Fruit fly (Drosophila melanogaster) whole organism, embryonic: Measurements from ENCODE around the gene CG33721.

Experiments used
- Abd-B ChIP-seq: fragments of 200-800 bp; sonication (Bioruptor generic); optimal IDR thresholded peaks from 2 replicates; lab custom pipeline; 2018; ENCODE audit warnings: missing biosample characterization, mild to moderate bottlenecking, missing genetic modification characterization, moderate library complexity
- Aef1 ChIP-seq: fragments of 200-800 bp; sonication (Bioruptor generic); IDR thresholded peaks from 3 replicates; pipeline ENCODE4 v1.3.6; 2022; ENCODE audit warnings: missing biosample characterization, missing genetic modification characterization
- Bgb ChIP-seq: fragments of 200-800 bp; sonication (Bioruptor generic); IDR thresholded peaks from 2 replicates; pipeline ENCODE4 v1.3.6; 2022; ENCODE audit warnings: missing biosample characterization, missing genetic modification characterization; ENCODE audit not compliant: partially characterized antibody
- Blimp-1 ChIP-seq: fragments of 200-800 bp; sonication (Bioruptor generic); optimal IDR thresholded peaks from 3 replicates; lab custom pipeline; 2018; ENCODE audit warnings: missing biosample characterization, missing genetic modification characterization, mild to moderate bottlenecking, moderate library complexity, missing genetic modification reagents
- CG10267 ChIP-seq: fragments of 200-800 bp; sonication (Bioruptor generic); optimal IDR thresholded peaks from 2 replicates; lab custom pipeline; 2018; ENCODE audit warnings: missing biosample characterization, mild to moderate bottlenecking, missing genetic modification characterization, moderate library complexity
- CG10366 ChIP-seq: fragments of 200-800 bp; sonication (Bioruptor generic); IDR thresholded peaks from 2 replicates; pipeline ENCODE4 v1.3.6; 2022; ENCODE audit warnings: missing biosample characterization, missing genetic modification characterization
- CG10654 ChIP-seq: fragments of 200-800 bp; sonication (Bioruptor generic); optimal IDR thresholded peaks from 2 replicates; lab custom pipeline; 2016; ENCODE audit warnings: missing biosample characterization, missing genetic modification characterization
- CG1233 ChIP-seq: fragments of 200-800 bp; sonication (Bioruptor generic); optimal IDR thresholded peaks from 4 replicates; lab custom pipeline; 2018; ENCODE audit warnings: missing biosample characterization, mild to moderate bottlenecking, missing genetic modification characterization
- CG12659 ChIP-seq: fragments of 200-800 bp; sonication (Bioruptor generic); optimal IDR thresholded peaks from 3 replicates; lab custom pipeline; 2017; ENCODE audit warnings: mild to moderate bottlenecking, missing biosample characterization, missing genetic modification reagents, missing genetic modification characterization
- CG12942 ChIP-seq: fragments of 200-800 bp; sonication (Bioruptor generic); optimal IDR thresholded peaks from 3 replicates; lab custom pipeline; 2016; ENCODE audit warnings: missing biosample characterization, missing genetic modification characterization
- CG13894 ChIP-seq: fragments of 200-800 bp; sonication (Bioruptor generic); optimal IDR thresholded peaks from 3 replicates; lab custom pipeline; 2018; ENCODE audit warnings: missing biosample characterization, mild to moderate bottlenecking, missing genetic modification characterization, moderate library complexity
- CG16813 ChIP-seq: fragments of 200-800 bp; sonication (Bioruptor generic); IDR thresholded peaks from 3 replicates; pipeline ENCODE4 v1.3.6; 2022; ENCODE audit warnings: missing biosample characterization, missing genetic modification characterization; ENCODE audit not compliant: partially characterized antibody
- CG17186 ChIP-seq: fragments of 200-800 bp; sonication (Bioruptor generic); optimal IDR thresholded peaks from 3 replicates; lab custom pipeline; 2017; ENCODE audit warnings: missing biosample characterization, missing genetic modification reagents, missing genetic modification characterization
- CG2875 ChIP-seq: fragments of 200-800 bp; sonication (Bioruptor generic); optimal IDR thresholded peaks from 2 replicates; lab custom pipeline; 2017; ENCODE audit warnings: missing biosample characterization, mild to moderate bottlenecking, missing genetic modification characterization, missing genetic modification reagents
- CG3065 ChIP-seq: fragments of 200-800 bp; sonication (Bioruptor generic); optimal IDR thresholded peaks from 2 replicates; lab custom pipeline; 2016; ENCODE audit warnings: missing biosample characterization, missing genetic modification characterization
- CG31365 ChIP-seq: fragments of 200-800 bp; sonication (Bioruptor generic); optimal IDR thresholded peaks from 2 replicates; lab custom pipeline; 2018; ENCODE audit warnings: missing biosample characterization, mild to moderate bottlenecking, missing genetic modification characterization
- CG3163 ChIP-seq: fragments of 200-800 bp; sonication (Bioruptor generic); optimal IDR thresholded peaks from 3 replicates; lab custom pipeline; 2016; ENCODE audit warnings: missing biosample characterization, missing genetic modification characterization
- CG34376 ChIP-seq: fragments of 200-800 bp; sonication (Bioruptor generic); optimal IDR thresholded peaks from 2 replicates; lab custom pipeline; 2018; ENCODE audit warnings: missing biosample characterization, mild to moderate bottlenecking, missing genetic modification characterization
- CG34422 ChIP-seq: fragments of 200-800 bp; sonication (Bioruptor generic); IDR thresholded peaks from 3 replicates; pipeline ENCODE4 v1.3.6; 2022; ENCODE audit warnings: missing biosample characterization, missing genetic modification characterization
- CG4282 ChIP-seq: fragments of 200-800 bp; sonication (Bioruptor generic); optimal IDR thresholded peaks from 2 replicates; lab custom pipeline; 2016; ENCODE audit warnings: missing biosample characterization, missing genetic modification characterization
- CG5180 ChIP-seq: fragments of 200-800 bp; sonication (Bioruptor generic); optimal IDR thresholded peaks from 3 replicates; lab custom pipeline; 2017; ENCODE audit warnings: missing biosample characterization, missing genetic modification characterization, mild to moderate bottlenecking, moderate library complexity, missing genetic modification reagents
- CG7786 ChIP-seq: fragments of 200-800 bp; sonication (Bioruptor generic); optimal IDR thresholded peaks from 2 replicates; lab custom pipeline; 2016; ENCODE audit warnings: missing biosample characterization, missing genetic modification characterization
- CG8089 ChIP-seq: fragments of 200-800 bp; sonication (Bioruptor generic); optimal IDR thresholded peaks from 3 replicates; lab custom pipeline; 2016; ENCODE audit warnings: missing biosample characterization, missing genetic modification characterization
- Ets97D ChIP-seq: fragments of 200-800 bp; sonication (Bioruptor generic); optimal IDR thresholded peaks from 3 replicates; lab custom pipeline; 2016; ENCODE audit warnings: missing biosample characterization, missing genetic modification characterization
- Hey ChIP-seq: fragments of 200-800 bp; sonication (Bioruptor generic); optimal IDR thresholded peaks from 3 replicates; lab custom pipeline; 2018; ENCODE audit warnings: missing biosample characterization, mild to moderate bottlenecking, missing genetic modification characterization
- HmgD ChIP-seq: fragments of 200-800 bp; sonication (Bioruptor generic); optimal IDR thresholded peaks from 3 replicates; lab custom pipeline; 2016; ENCODE audit warnings: missing biosample characterization, missing genetic modification characterization
- Optix ChIP-seq: fragments of 200-800 bp; sonication (Bioruptor generic); IDR thresholded peaks from 3 replicates; pipeline ENCODE4 v1.3.6; 2022; ENCODE audit warnings: missing biosample characterization, missing genetic modification characterization
- Pdp1 ChIP-seq, 2 experiments: fragments of 200-800 bp; sonication (Bioruptor generic); optimal IDR thresholded peaks; 3 replicates each; lab custom pipeline; 2016; ENCODE audit warnings: missing biosample characterization in 2 of 2, missing genetic modification characterization in 2 of 2, mild to moderate bottlenecking in 1 of 2, moderate library complexity in 1 of 2
- Rfx ChIP-seq: fragments of 200-800 bp; sonication (Bioruptor generic); IDR thresholded peaks from 2 replicates; pipeline ENCODE4 v1.3.6; 2022; ENCODE audit warnings: missing biosample characterization, missing genetic modification characterization
- Vsx1 ChIP-seq: fragments of 200-800 bp; sonication (Bioruptor generic); optimal IDR thresholded peaks from 2 replicates; lab custom pipeline; 2017; ENCODE audit warnings: missing biosample characterization, mild to moderate bottlenecking, missing genetic modification characterization, missing genetic modification reagents
- Xrp1 ChIP-seq: fragments of 200-800 bp; sonication (Bioruptor generic); IDR thresholded peaks from 2 replicates; pipeline ENCODE4 v1.3.6; 2022; ENCODE audit warnings: missing biosample characterization, missing genetic modification characterization
- al ChIP-seq: fragments of 200-800 bp; sonication (Bioruptor generic); IDR thresholded peaks from 2 replicates; pipeline ENCODE4 v1.3.6; 2022; ENCODE audit warnings: missing biosample characterization, missing genetic modification characterization
- btn ChIP-seq: fragments of 200-800 bp; sonication (Bioruptor generic); optimal IDR thresholded peaks from 2 replicates; lab custom pipeline; 2016; ENCODE audit warnings: missing biosample characterization, missing genetic modification characterization
- croc ChIP-seq: fragments of 200-800 bp; sonication (Bioruptor generic); conservative IDR thresholded peaks from 3 replicates; pipeline ENCODE4 v1.3.6; 2022; ENCODE audit warnings: missing biosample characterization, missing genetic modification characterization
- da ChIP-seq: fragments of 200-800 bp; sonication (Bioruptor generic); optimal IDR thresholded peaks from 2 replicates; lab custom pipeline; 2016; ENCODE audit warnings: missing biosample characterization, missing genetic modification characterization
- emc ChIP-seq: fragments of 200-800 bp; sonication (Bioruptor generic); optimal IDR thresholded peaks from 2 replicates; lab custom pipeline; 2016; ENCODE audit warnings: missing biosample characterization, missing genetic modification characterization
- eve ChIP-seq, 2 experiments: fragments of >200 bp; optimal IDR thresholded peaks; 2 replicates each; lab custom pipeline; 2017; ENCODE audit warnings: missing biosample characterization in 2 of 2, missing genetic modification characterization in 2 of 2
- gcm ChIP-seq: fragments of 200-800 bp; sonication (Bioruptor generic); optimal IDR thresholded peaks from 2 replicates; lab custom pipeline; 2019; ENCODE audit warnings: missing biosample characterization, mild to moderate bottlenecking, missing genetic modification characterization, moderate library complexity
- hth ChIP-seq: fragments of >200 bp; optimal IDR thresholded peaks from 2 replicates; lab custom pipeline; 2017; ENCODE audit warnings: inconsistent platforms
- lab ChIP-seq: fragments of 200-800 bp; sonication (Bioruptor generic); optimal IDR thresholded peaks from 3 replicates; lab custom pipeline; 2017; ENCODE audit warnings: missing biosample characterization, missing genetic modification characterization, mild to moderate bottlenecking, moderate library complexity, missing genetic modification reagents
- lola ChIP-seq, 3 experiments: fragments of >200 bp in 2 of 3; fragments of 200-800 bp in 1 of 3; sonication (Bioruptor generic) in 1 of 3; optimal IDR thresholded peaks; 2 replicates each; lab custom pipeline; 2017 to 2019; ENCODE audit warnings: missing biosample characterization in 3 of 3, missing genetic modification characterization in 3 of 3, mild to moderate bottlenecking in 1 of 3, moderate library complexity in 1 of 3
- maf-S ChIP-seq: fragments of 200-800 bp; sonication (Bioruptor generic); optimal IDR thresholded peaks from 2 replicates; lab custom pipeline; 2016; ENCODE audit warnings: missing biosample characterization, missing genetic modification characterization
- nau ChIP-seq: fragments of 200-800 bp; sonication (Bioruptor generic); optimal IDR thresholded peaks from 3 replicates; lab custom pipeline; 2017; ENCODE audit warnings: missing biosample characterization, mild to moderate bottlenecking, missing genetic modification characterization, missing genetic modification reagents
- peb ChIP-seq: fragments of 200-800 bp; sonication (Bioruptor generic); IDR thresholded peaks from 2 replicates; pipeline ENCODE4 v1.3.6; 2022; ENCODE audit warnings: missing biosample characterization, missing genetic modification characterization
- pho ChIP-seq: fragments of 200-800 bp; sonication (Bioruptor generic); optimal IDR thresholded peaks from 2 replicates; lab custom pipeline; 2016; ENCODE audit warnings: missing biosample characterization, missing genetic modification characterization
- ranshi ChIP-seq: fragments of 200-800 bp; sonication (Bioruptor generic); IDR thresholded peaks from 2 replicates; pipeline ENCODE4 v1.3.6; 2022; ENCODE audit warnings: missing biosample characterization, missing genetic modification characterization
- unc-4 ChIP-seq: fragments of 200-800 bp; sonication (Bioruptor generic); IDR thresholded peaks from 2 replicates; pipeline ENCODE4 v1.3.6; 2022; ENCODE audit warnings: missing biosample characterization, missing genetic modification characterization; ENCODE audit not compliant: partially characterized antibody
- wor ChIP-seq: fragments of 200-800 bp; sonication (Bioruptor generic); IDR thresholded peaks from 2 replicates; pipeline ENCODE4 v1.3.6; 2022; ENCODE audit warnings: missing biosample characterization, missing genetic modification characterization
- zf30C ChIP-seq: fragments of 200-800 bp; sonication (Bioruptor generic); optimal IDR thresholded peaks from 3 replicates; lab custom pipeline; 2018; ENCODE audit warnings: missing biosample characterization, mild to moderate bottlenecking, missing genetic modification characterization

Gene CG33721

dm6 chr3R:22362218-22362907 lies 31.5 kb downstream of the CG33721 start, which contains the start of the genes JMJD6, CG7071 and Muted (continued):
- TF ChIP-seq Rfx (GFP tag; lab: Robert Waterston, UW) (peak; percentile 95), da (GFP tag; lab: Kevin White, UChicago) (peak; percentile 34), CG5180 (GFP tag; lab: Kevin White, UChicago) (peak; percentile 66), Abd-B (GFP tag; lab: Kevin White, UChicago) (peak; percentile 92), lola (GFP tag; optimal IDR thresholded peaks at IDR 0.05; lab: Kevin White, UChicago) (peak in 1 of 3 experiments; percentile 88), CG34376 (GFP tag; lab: Kevin White, UChicago) (peak; percentile 93), ranshi (GFP tag; lab: Robert Waterston, UW) (peak; percentile 93), CG4282 (GFP tag; lab: Kevin White, UChicago) (peak; percentile 88), CG3163 (GFP tag; lab: Kevin White, UChicago) (peak; percentile 33), Hey (tag; lab: Kevin White, UChicago) (peak; percentile 63), CG12659 (GFP tag; lab: Kevin White, UChicago) (peak; percentile 97), CG1233 (GFP tag; lab: Kevin White, UChicago) (peak; percentile 87), croc (GFP tag; lab: Robert Waterston, UW) (peak; percentile 86), CG12942 (peak; percentile 89), CG7786 (peak; percentile 84), Optix (GFP tag; lab: Robert Waterston, UW) (peak; percentile 88), CG31365 (peak; percentile 30), Ets97D (GFP tag; lab: Kevin White, UChicago) (peak; percentile 87), hth (lab: Kevin White, UChicago) (no peak), CG8089 (GFP tag; lab: Kevin White, UChicago) (peak; percentile 83), maf-S (GFP tag; lab: Kevin White, UChicago) (peak; percentile 83), nau (GFP tag; lab: Kevin White, UChicago) (peak; percentile 80), al (peak; percentile 92), CG10366 (GFP tag; lab: Robert Waterston, UW) (peak; percentile 91), Xrp1 (GFP tag; lab: Robert Waterston, UW) (peak; percentile 94), Bgb (GFP tag; lab: Robert Waterston, UW) (peak; percentile 68), CG2875 (GFP tag; lab: Kevin White, UChicago) (peak; percentile 72), CG34422 (GFP tag; lab: Robert Waterston, UW) (peak; percentile 93), wor (GFP tag; lab: Robert Waterston, UW) (peak; percentile 77; the same call in 1 of the 2 replicates), Pdp1 (GFP tag; optimal IDR thresholded peaks at IDR 0.05; lab: Kevin White, UChicago) (peak; percentile 81 to 91), eve (GFP tag; optimal IDR thresholded peaks at IDR 0.05; lab: Kevin White, UChicago) (no peak), pho (GFP tag; lab: Kevin White, UChicago) (peak; percentile 91), btn (GFP tag; lab: Kevin White, UChicago) (peak; percentile 15), unc-4 (GFP tag; lab: Robert Waterston, UW) (peak; percentile 90), Vsx1 (peak; percentile 79), CG10267 (tag; lab: Kevin White, UChicago) (peak; percentile 86), CG17186 (GFP tag; lab: Kevin White, UChicago) (peak; percentile 60), peb (GFP tag; lab: Robert Waterston, UW) (no peak), HmgD (peak; percentile 78), gcm (GFP tag; lab: Kevin White, UChicago) (peak; percentile 88), Blimp-1 (GFP tag; lab: Kevin White, UChicago) (peak; percentile 87), emc (GFP tag; lab: Kevin White, UChicago) (peak; percentile 64), lab (GFP tag; lab: Kevin White, UChicago) (peak; percentile 95), CG3065 (GFP tag; lab: Kevin White, UChicago) (peak; percentile 78), CG10654 (GFP tag; lab: Kevin White, UChicago) (peak; percentile 86), CG16813 (GFP tag; lab: Robert Waterston, UW) (peak; percentile 74), Aef1 (GFP tag; lab: Robert Waterston, UW) (peak; percentile 87), zf30C (GFP tag; lab: Kevin White, UChicago) (peak; percentile 9), CG13894 (tag; lab: Kevin White, UChicago) (peak; percentile 94)
